Worm (Caenorhabditis elegans) whole organism, L3 larva: ENCODE data around the gene Y37H2A.7.

Source experiments
- R02D3.7 ChIP-seq: fragments of 150-350 bp; optimal IDR thresholded peaks from 2 replicates; lab custom pipeline; 2014; ENCODE audit warnings: missing biosample characterization, missing genetic modification characterization
- ZK546.5 ChIP-seq: sonication (generic microtip); optimal IDR thresholded peaks from 2 replicates; lab custom pipeline; 2017; ENCODE audit warnings: missing biosample characterization, missing genetic modification characterization
- aly-2 ChIP-seq: fragments of 150-350 bp; optimal IDR thresholded peaks from 2 replicates; lab custom pipeline; 2014; ENCODE audit warnings: missing biosample characterization, missing genetic modification characterization
- ama-1 ChIP-seq: fragments of 150-350 bp; optimal IDR thresholded peaks from 2 replicates; lab custom pipeline; 2018
- ceh-16 ChIP-seq: sonication (generic microtip); optimal IDR thresholded peaks from 2 replicates; lab custom pipeline; 2017; ENCODE audit warnings: missing biosample characterization, missing genetic modification characterization
- ceh-28 ChIP-seq: fragments of 150-350 bp; optimal IDR thresholded peaks from 2 replicates; lab custom pipeline; 2014; ENCODE audit warnings: missing biosample characterization, missing genetic modification reagents, missing genetic modification characterization
- ceh-9 ChIP-seq: sonication (generic microtip); optimal IDR thresholded peaks from 2 replicates; lab custom pipeline; 2018; ENCODE audit warnings: missing biosample characterization, missing genetic modification characterization
- daf-12 ChIP-seq: fragments of 150-350 bp; optimal IDR thresholded peaks from 2 replicates; lab custom pipeline; 2014; ENCODE audit warnings: missing biosample characterization, missing genetic modification reagents, missing genetic modification characterization
- egl-5 ChIP-seq: fragments of 150-350 bp; optimal IDR thresholded peaks from 2 replicates; lab custom pipeline; 2017; ENCODE audit warnings: missing biosample characterization, missing genetic modification reagents, missing genetic modification characterization, inconsistent platforms
- elt-1 ChIP-seq: fragments of 150-350 bp; optimal IDR thresholded peaks from 2 replicates; lab custom pipeline; 2014; ENCODE audit warnings: missing biosample characterization, missing genetic modification characterization
- elt-2 ChIP-seq: sonication (generic microtip); optimal IDR thresholded peaks from 2 replicates; lab custom pipeline; 2016; ENCODE audit warnings: missing genetic modification reagents, mild to moderate bottlenecking, missing genetic modification characterization, missing compliant biosample characterization
- eor-1 ChIP-seq, 2 experiments: fragments of 150-350 bp; optimal IDR thresholded peaks; 2 replicates each; lab custom pipeline; 2014 to 2018; ENCODE audit warnings: missing biosample characterization in 2 of 2, missing genetic modification characterization in 2 of 2
- fkh-10 ChIP-seq: sonication (generic microtip); optimal IDR thresholded peaks from 2 replicates; lab custom pipeline; 2017; ENCODE audit warnings: missing biosample characterization, missing genetic modification reagents, missing genetic modification characterization
- fkh-2 ChIP-seq: fragments of 150-350 bp; optimal IDR thresholded peaks from 2 replicates; lab custom pipeline; 2014; ENCODE audit warnings: missing biosample characterization, missing genetic modification reagents, missing genetic modification characterization
- fos-1 ChIP-seq: fragments of 150-350 bp; optimal IDR thresholded peaks from 2 replicates; lab custom pipeline; 2014; ENCODE audit warnings: missing biosample characterization, missing genetic modification characterization
- hmg-11 ChIP-seq: sonication (generic microtip); optimal IDR thresholded peaks from 2 replicates; lab custom pipeline; 2016; ENCODE audit warnings: missing genetic modification characterization, missing compliant biosample characterization
- lin-15B ChIP-seq: fragments of 150-350 bp; optimal IDR thresholded peaks from 2 replicates; lab custom pipeline; 2014; ENCODE audit warnings: missing biosample characterization, missing genetic modification characterization
- mdl-1 ChIP-seq: fragments of 150-350 bp; optimal IDR thresholded peaks from 2 replicates; lab custom pipeline; 2014; ENCODE audit warnings: missing biosample characterization, missing genetic modification characterization
- mml-1 ChIP-seq: fragments of 150-350 bp; sonication (generic microtip); optimal IDR thresholded peaks from 3 replicates; lab custom pipeline; 2014; ENCODE audit warnings: missing biosample characterization, missing genetic modification characterization
- nhr-11 ChIP-seq: fragments of 150-350 bp; optimal IDR thresholded peaks from 2 replicates; lab custom pipeline; 2014; ENCODE audit warnings: missing biosample characterization, missing genetic modification characterization
- nhr-12 ChIP-seq: fragments of 150-350 bp; optimal IDR thresholded peaks from 2 replicates; lab custom pipeline; 2014; ENCODE audit warnings: missing biosample characterization, missing genetic modification characterization
- nhr-23 ChIP-seq: fragments of 150-350 bp; optimal IDR thresholded peaks from 2 replicates; lab custom pipeline; 2014; ENCODE audit warnings: missing biosample characterization, missing genetic modification reagents, missing genetic modification characterization
- nhr-237 ChIP-seq: fragments of 150-350 bp; optimal IDR thresholded peaks from 2 replicates; lab custom pipeline; 2014; ENCODE audit warnings: missing biosample characterization, missing genetic modification characterization
- nhr-25 ChIP-seq: sonication (generic microtip); optimal IDR thresholded peaks from 2 replicates; lab custom pipeline; 2017; ENCODE audit warnings: missing biosample characterization, missing genetic modification characterization
- nhr-28 ChIP-seq: fragments of 150-350 bp; optimal IDR thresholded peaks from 2 replicates; lab custom pipeline; 2014; ENCODE audit warnings: missing biosample characterization, missing genetic modification characterization
- nhr-43 ChIP-seq: sonication (generic microtip); optimal IDR thresholded peaks from 2 replicates; lab custom pipeline; 2016; ENCODE audit warnings: mild to moderate bottlenecking, missing genetic modification characterization, missing compliant biosample characterization; ENCODE audit not compliant: poor library complexity, severe bottlenecking
- nhr-67 ChIP-seq: fragments of 150-350 bp; optimal IDR thresholded peaks from 2 replicates; lab custom pipeline; 2014; ENCODE audit warnings: missing biosample characterization, missing genetic modification characterization
- pha-4 ChIP-seq: fragments of 150-350 bp; optimal IDR thresholded peaks from 2 replicates; lab custom pipeline; 2014; ENCODE audit warnings: missing biosample characterization, missing genetic modification reagents, missing genetic modification characterization
- skn-1 ChIP-seq: fragments of 150-350 bp; optimal IDR thresholded peaks from 2 replicates; lab custom pipeline; 2014; ENCODE audit warnings: missing biosample characterization, missing genetic modification characterization
- snpc-4 ChIP-seq: fragments of 150-350 bp; optimal IDR thresholded peaks from 2 replicates; lab custom pipeline; 2014; ENCODE audit warnings: missing biosample characterization, missing genetic modification characterization
- zag-1 ChIP-seq: fragments of 150-350 bp; optimal IDR thresholded peaks from 2 replicates; lab custom pipeline; 2014; ENCODE audit warnings: missing biosample characterization, missing genetic modification characterization
- ztf-11 ChIP-seq: fragments of 150-350 bp; optimal IDR thresholded peaks from 2 replicates; lab custom pipeline; 2014; ENCODE audit warnings: missing biosample characterization, missing genetic modification characterization
- ztf-4 ChIP-seq: fragments of 150-350 bp; optimal IDR thresholded peaks from 2 replicates; lab custom pipeline; 2014; ENCODE audit warnings: missing biosample characterization, missing genetic modification characterization

Y37H2A.7 gene

ce11 chrV:18167161-18167560, 32.9 kb upstream of the Y37H2A.7 start, which contains the start of gene C14A6.6:
Gene C14A6.6, minus strand, starts transcription at chrV:18167261.
- TF ChIP-seq elt-2 (no peak), ceh-28 (tag; lab: Kevin White, UChicago) (no peak), mml-1 (tag; lab: Kevin White, UChicago) (no peak), snpc-4 (tag; lab: Kevin White, UChicago) (no peak)

ce11 chrV:18164758-18165157, 30.5 kb upstream of the Y37H2A.7 start, which contains the start of gene C14A6.5:
Gene C14A6.5, minus strand, starts transcription at chrV:18164858.
- TF ChIP-seq zag-1 (tag; lab: Kevin White, UChicago) (no peak), ama-1 (lab: Kevin White, UChicago) (no peak), nhr-11 (tag; lab: Kevin White, UChicago) (no peak), ztf-4 (tag; lab: Kevin White, UChicago) (no peak), fkh-10 (GFP tag; lab: Kevin White, UChicago) (no peak), R02D3.7 (tag; lab: Kevin White, UChicago) (no peak), daf-12 (no peak), elt-1 (tag; lab: Kevin White, UChicago) (no peak), mdl-1 (tag; lab: Kevin White, UChicago) (no peak), fkh-2 (tag; lab: Kevin White, UChicago) (no peak), skn-1 (tag; lab: Kevin White, UChicago) (no peak), ceh-9 (no peak), ZK546.5 (tag; lab: Kevin White, UChicago) (no peak), egl-5 (tag; lab: Kevin White, UChicago) (no peak), nhr-237 (tag; lab: Kevin White, UChicago) (no peak), mml-1 (tag; lab: Kevin White, UChicago) (no peak), nhr-67 (tag; lab: Kevin White, UChicago) (no peak)

- TF ChIP-seq fos-1 (tag; lab: Kevin White, UChicago) (no peak), pha-4 (tag; lab: Kevin White, UChicago) (no peak), ztf-11 (tag; lab: Kevin White, UChicago) (no peak)
- TF ChIP-seq, all 47 proteins: peak for 0
Observed at ce11 chrV:18163434-18163833, 29.2 kb upstream of the Y37H2A.7 start.

ce11 chrV:18162568-18162967, 28.3 kb upstream of the Y37H2A.7 start, which contains the start of gene C14A6.12:
Gene C14A6.12, minus strand, starts transcription at chrV:18162668.
- TF ChIP-seq ceh-28 (tag; lab: Kevin White, UChicago) (no peak), hmg-11 (tag; lab: Kevin White, UChicago) (no peak), lin-15B (tag; lab: Kevin White, UChicago) (no peak), ama-1 (lab: Kevin White, UChicago) (no peak), ceh-16 (tag; lab: Kevin White, UChicago) (no peak)

- TF ChIP-seq nhr-237 (tag; lab: Kevin White, UChicago) (no peak), fos-1 (tag; lab: Kevin White, UChicago) (no peak), elt-1 (tag; lab: Kevin White, UChicago) (no peak), mdl-1 (tag; lab: Kevin White, UChicago) (no peak), aly-2 (tag; lab: Kevin White, UChicago) (no peak), nhr-23 (tag; lab: Kevin White, UChicago) (no peak), nhr-43 (tag; lab: Kevin White, UChicago) (no peak), fkh-10 (GFP tag; lab: Kevin White, UChicago) (no peak), mml-1 (tag; lab: Kevin White, UChicago) (no peak), nhr-25 (no peak), nhr-28 (tag; lab: Kevin White, UChicago) (no peak), egl-5 (tag; lab: Kevin White, UChicago) (no peak), ceh-9 (no peak), eor-1 (tag; optimal IDR thresholded peaks at IDR 0.05; lab: Kevin White, UChicago) (no peak), daf-12 (no peak), elt-2 (no peak), skn-1 (tag; lab: Kevin White, UChicago) (no peak), nhr-12 (tag; lab: Kevin White, UChicago) (no peak)
Observed at ce11 chrV:18161228-18161627, 26.9 kb upstream of the Y37H2A.7 start, which contains the start of gene C14A6.13. Gene C14A6.13, minus strand, starts transcription at chrV:18161328.
